Worm (Caenorhabditis elegans) whole organism, young adult: ENCODE results near the gene Y48A6B.3.
"Not testable (repeated sequence)": the region's sequence is repeated elsewhere in the genome, so short reads cannot be mapped to it uniquely, and the experiment has no call there.

Experiments
- akir-1 ChIP-seq: fragments of 200-800 bp; sonication (Bioruptor generic); optimal IDR thresholded peaks from 2 replicates; lab custom pipeline; 2018; ENCODE audit warnings: mild to moderate bottlenecking, missing genetic modification characterization, moderate library complexity, missing compliant biosample characterization
- cebp-2 ChIP-seq: fragments of 200-800 bp; sonication (Bioruptor generic); IDR thresholded peaks from 2 replicates; pipeline ENCODE4 v1.3.6; 2022; ENCODE audit warnings: missing genetic modification characterization, missing compliant biosample characterization

ce11 chrIII:11029337-11029736 is 21.3 kb downstream of the Y48A6B.3 start, which contains the start of gene Y48A6B.8:
- TF ChIP-seq akir-1 (GFP tag; lab: Kevin White, UChicago); cebp-2 (GFP tag; lab: Robert Waterston, UW): not testable (repeated sequence)
